Fruit fly (Drosophila melanogaster): ENCODE results near the gene CG18135.

dm6 chr3L:18950359-18950758 lies 47.7 kb downstream of the CG18135 start, which contains the start of gene CG6836:
- TF ChIP-seq svp (GFP tag) (no peak), CG11762 (GFP tag; optimal IDR thresholded peaks at IDR 0.05; ENCODE audit: insufficient read depth) (no peak), dac (GFP tag; optimal IDR thresholded peaks at IDR 0.05) (no peak), Sox102F (GFP tag; optimal IDR thresholded peaks at IDR 0.05) (no peak), CG8119 (GFP tag; IDR thresholded peaks at IDR 0.05) (no peak), dsx (GFP tag; optimal IDR thresholded peaks at IDR 0.05; ENCODE audit: poor library complexity, severe bottlenecking) (no peak), esn (GFP tag; optimal IDR thresholded peaks at IDR 0.05) (no peak), Hr39 (GFP tag; optimal IDR thresholded peaks at IDR 0.05) (no peak), vri (GFP tag; optimal IDR thresholded peaks at IDR 0.05) (no peak), CG4318 (GFP tag; optimal IDR thresholded peaks at IDR 0.05) (no peak), Blimp-1 (GFP tag; optimal IDR thresholded peaks at IDR 0.05) (no peak), cyc (GFP tag; optimal IDR thresholded peaks at IDR 0.05) (no peak)

All from whole organism, prepupa.